Worm (Caenorhabditis elegans): ENCODE results near the gene glt-5.
A peak's percentile ranks its signal among the peaks of the same experiment; 100 is the strongest.

glt-5 gene

ce11 chrII:9668959-9669358 lies 39.7 kb downstream of the glt-5 start, which contains the start of gene taf-8:
Gene taf-8 (plus strand): TSS chrII:9669318.
- TF ChIP-seq ceh-31 (tag; optimal IDR thresholded peaks at IDR 0.05) (peak; percentile 1), sox-2 (GFP tag; IDR thresholded peaks at IDR 0.05) (no peak), hlh-8 (tag; optimal IDR thresholded peaks at IDR 0.05) (no peak), ceh-30 (tag; optimal IDR thresholded peaks at IDR 0.05) (no peak), elt-2 (tag; optimal IDR thresholded peaks at IDR 0.05) (peak; percentile 10), ama-1 (optimal IDR thresholded peaks at IDR 0.05) (no peak), ceh-48 (tag; optimal IDR thresholded peaks at IDR 0.05) (peak; percentile 67), zip-5 (tag; optimal IDR thresholded peaks at IDR 0.05) (no peak), tbx-2 (tag; optimal IDR thresholded peaks at IDR 0.05) (no peak), unc-42 (tag; optimal IDR thresholded peaks at IDR 0.05) (peak; percentile 20), K09A11.1 (tag; optimal IDR thresholded peaks at IDR 0.05; ENCODE audit: insufficient read depth) (no peak)

- TF ChIP-seq ztf-16 (tag; optimal IDR thresholded peaks at IDR 0.05), result no peak
- TF ChIP-seq unc-55 (GFP tag; optimal IDR thresholded peaks at IDR 0.05), result no peak
- no peak for TF ChIP-seq dve-1 (tag; optimal IDR thresholded peaks at IDR 0.05)
- TF ChIP-seq hlh-13 (GFP tag; optimal IDR thresholded peaks at IDR 0.05), result no peak
- no peak for TF ChIP-seq rnt-1 (tag; optimal IDR thresholded peaks at IDR 0.05)
- TF ChIP-seq hlh-8 (tag; optimal IDR thresholded peaks at IDR 0.05), result peak; percentile 43
- no peak for TF ChIP-seq dmd-4 (tag; optimal IDR thresholded peaks at IDR 0.05; ENCODE audit: borderline replicate concordance)
These were observed 41.3 kb downstream of the glt-5 start, which contains the start of gene ZK1320.11 for ce11 chrII:9667382-9667781. Gene ZK1320.11 (plus strand): TSS chrII:9667624.

ce11 chrII:9665577-9665976 lies 43.1 kb downstream of the glt-5 start, which contains the start of gene ZK1320.5:
Gene ZK1320.5 (minus strand): TSS chrII:9665677.
- TF ChIP-seq nfya-1 (tag; optimal IDR thresholded peaks at IDR 0.05), result no peak
- TF ChIP-seq ceh-24 (tag; optimal IDR thresholded peaks at IDR 0.05), result no peak
- no peak for TF ChIP-seq fkh-6 (tag; optimal IDR thresholded peaks at IDR 0.05)
- TF ChIP-seq pha-4 (tag; optimal IDR thresholded peaks at IDR 0.05), result no peak
- no peak for TF ChIP-seq ceh-31 (tag; optimal IDR thresholded peaks at IDR 0.05)

ce11 chrII:9662797-9663196 lies 45.9 kb downstream of the glt-5 start, which contains the start of gene cyp-13A10:
Gene cyp-13A10 (minus strand): TSS chrII:9662884.
- TF ChIP-seq pha-2 (tag; optimal IDR thresholded peaks at IDR 0.05) (no peak), hlh-13 (GFP tag; optimal IDR thresholded peaks at IDR 0.05) (no peak), dmd-4 (tag; optimal IDR thresholded peaks at IDR 0.05; ENCODE audit: borderline replicate concordance) (no peak), mec-3 (tag; optimal IDR thresholded peaks at IDR 0.05; ENCODE audit: borderline replicate concordance) (no peak), ceh-24 (tag; optimal IDR thresholded peaks at IDR 0.05) (no peak), sdc-2 (tag; optimal IDR thresholded peaks at IDR 0.05) (no peak), dve-1 (tag; optimal IDR thresholded peaks at IDR 0.05) (no peak), fkh-6 (tag; optimal IDR thresholded peaks at IDR 0.05) (no peak), ceh-2 (tag; optimal IDR thresholded peaks at IDR 0.05) (no peak), tbx-2 (tag; optimal IDR thresholded peaks at IDR 0.05) (no peak), sox-2 (GFP tag; IDR thresholded peaks at IDR 0.05) (no peak), nhr-11 (tag; optimal IDR thresholded peaks at IDR 0.05) (no peak), odd-2 (tag; optimal IDR thresholded peaks at IDR 0.05) (no peak), pros-1 (tag; optimal IDR thresholded peaks at IDR 0.05) (no peak), fax-1 (tag; optimal IDR thresholded peaks at IDR 0.05) (no peak), rnt-1 (tag; optimal IDR thresholded peaks at IDR 0.05) (no peak)

- TF ChIP-seq npax-4 (tag; optimal IDR thresholded peaks at IDR 0.05) (no peak), pha-2 (tag; optimal IDR thresholded peaks at IDR 0.05) (no peak), dmd-4 (tag; optimal IDR thresholded peaks at IDR 0.05; ENCODE audit: borderline replicate concordance) (no peak), T23F11.4 (GFP tag; optimal IDR thresholded peaks at IDR 0.05) (no peak), nhr-11 (tag; optimal IDR thresholded peaks at IDR 0.05) (no peak), unc-3 (GFP tag; conservative IDR thresholded peaks at IDR 0.05) (no peak), unc-3 (tag; optimal IDR thresholded peaks at IDR 0.05) (no peak), pag-3 (tag; optimal IDR thresholded peaks at IDR 0.05; ENCODE audit: borderline replicate concordance) (no peak), che-1 (tag; optimal IDR thresholded peaks at IDR 0.05) (no peak), hlh-15 (tag; optimal IDR thresholded peaks at IDR 0.05) (no peak), sdc-2 (tag; optimal IDR thresholded peaks at IDR 0.05) (no peak), Y22D7AL.16 (tag; optimal IDR thresholded peaks at IDR 0.05) (no peak), ceh-18 (tag; optimal IDR thresholded peaks at IDR 0.05) (no peak)
These were observed 46.5 kb downstream of the glt-5 start for ce11 chrII:9662160-9662559.
